Worm (Caenorhabditis elegans): ENCODE data around the gene sdz-20.

The sdz-20 gene

ce11 chrIII:13310552-13310951 lies 23.3 kb upstream of the sdz-20 start:
- no peak for TF ChIP-seq ztf-23 (GFP tag; IDR thresholded peaks at IDR 0.05)
- no peak for TF ChIP-seq T22C8.4 (GFP tag; IDR thresholded peaks at IDR 0.05)
- TF ChIP-seq cog-1 (tag; optimal IDR thresholded peaks at IDR 0.05), result no peak
- TF ChIP-seq klf-2 (GFP tag; conservative IDR thresholded peaks at IDR 0.05), result no peak

DNA sequence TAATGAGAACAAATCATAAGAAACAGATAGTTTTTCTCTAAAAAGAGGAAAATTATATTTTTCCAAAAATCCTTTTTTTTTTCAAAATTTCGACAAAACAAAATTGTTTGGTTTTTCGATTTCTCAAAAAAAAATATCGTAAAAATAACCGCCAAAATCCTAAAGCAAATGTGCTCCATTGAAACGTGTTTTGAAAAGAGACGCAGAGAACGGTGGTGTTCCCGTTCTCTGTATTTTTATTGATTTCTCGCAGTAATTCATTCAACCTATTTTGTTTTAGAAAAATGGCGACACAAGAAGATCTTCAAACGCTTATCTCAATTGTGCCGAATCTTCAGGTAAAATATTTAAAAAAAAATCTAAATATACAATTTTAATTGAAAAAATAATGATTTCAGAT lies 20.1 kb upstream of the sdz-20 start, which contains the start of gene Y43F4B.10:
Gene Y43F4B.10, plus strand, starts transcription at position 281 of the 400 bp plus-strand sequence.
- TF ChIP-seq flt-1 (GFP tag; IDR thresholded peaks at IDR 0.05) (no peak), med-1 (GFP tag; optimal IDR thresholded peaks at IDR 0.05; ENCODE audit: insufficient read depth) (no peak), cog-1 (tag; optimal IDR thresholded peaks at IDR 0.05) (no peak), klf-2 (GFP tag; conservative IDR thresholded peaks at IDR 0.05) (no peak), T22C8.4 (GFP tag; IDR thresholded peaks at IDR 0.05) (0 out of 2 replicates have a peak, but pooled peaks have one; percentile 38)

DNA sequence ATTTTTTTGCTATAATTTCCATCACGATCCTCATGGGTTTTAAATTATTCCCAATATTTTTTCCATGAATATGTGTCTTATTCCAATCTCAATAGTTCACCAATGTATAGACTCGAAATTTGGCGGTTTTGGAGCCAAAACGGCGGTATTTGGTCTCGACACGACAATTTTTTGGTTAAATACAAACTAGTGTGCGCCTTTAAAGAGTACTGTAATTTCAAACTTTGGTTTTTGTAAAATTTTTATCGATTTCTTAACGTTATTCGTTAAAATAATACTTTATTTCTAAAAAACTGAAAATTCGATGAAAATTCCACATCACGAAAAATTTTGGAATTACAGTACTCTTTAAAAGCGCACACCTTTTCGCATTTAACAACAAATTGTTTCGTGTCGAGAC lies 19.2 kb upstream of the sdz-20 start:
- TF ChIP-seq ref-1 (GFP tag; conservative IDR thresholded peaks at IDR 0.05), result no peak
- no peak for TF ChIP-seq klf-2 (GFP tag; conservative IDR thresholded peaks at IDR 0.05)
- TF ChIP-seq cog-1 (tag; optimal IDR thresholded peaks at IDR 0.05), result no peak
- TF ChIP-seq ztf-29 (GFP tag; IDR thresholded peaks at IDR 0.05), result no peak
- no peak for TF ChIP-seq tab-1 (GFP tag; IDR thresholded peaks at IDR 0.05)

DNA sequence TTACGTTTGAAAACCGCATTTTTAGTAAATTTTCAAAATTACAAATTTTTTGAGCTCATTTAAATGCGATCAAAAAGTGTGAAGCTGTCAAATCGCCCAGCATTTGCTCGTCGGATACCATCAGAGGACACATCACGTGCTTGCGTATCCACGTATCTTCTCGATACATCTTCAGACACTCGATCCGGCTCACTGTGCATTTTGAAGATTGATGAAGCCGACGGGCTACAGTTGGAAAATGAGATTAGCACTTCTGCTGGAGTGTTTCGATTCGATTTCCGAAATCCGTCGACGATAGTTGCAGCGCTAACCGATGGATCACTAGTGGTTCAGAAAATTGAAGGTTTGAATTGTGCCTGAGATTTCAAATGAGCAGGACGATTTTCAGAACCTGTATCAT lies 18.8 kb upstream of the sdz-20 start, which contains the start of gene dph-7:
Gene dph-7, plus strand, starts transcription at position 53 of the 400 bp plus-strand sequence.
- TF ChIP-seq tab-1 (GFP tag; IDR thresholded peaks at IDR 0.05) (no peak), ztf-29 (GFP tag; IDR thresholded peaks at IDR 0.05) (no peak), T22C8.4 (GFP tag; IDR thresholded peaks at IDR 0.05) (no peak), klf-2 (GFP tag; conservative IDR thresholded peaks at IDR 0.05) (no peak), ztf-23 (GFP tag; IDR thresholded peaks at IDR 0.05) (no peak), med-1 (GFP tag; optimal IDR thresholded peaks at IDR 0.05; ENCODE audit: insufficient read depth) (no peak), flt-1 (GFP tag; IDR thresholded peaks at IDR 0.05) (no peak), ref-1 (GFP tag; conservative IDR thresholded peaks at IDR 0.05) (no peak), cog-1 (tag; optimal IDR thresholded peaks at IDR 0.05) (no peak)

DNA sequence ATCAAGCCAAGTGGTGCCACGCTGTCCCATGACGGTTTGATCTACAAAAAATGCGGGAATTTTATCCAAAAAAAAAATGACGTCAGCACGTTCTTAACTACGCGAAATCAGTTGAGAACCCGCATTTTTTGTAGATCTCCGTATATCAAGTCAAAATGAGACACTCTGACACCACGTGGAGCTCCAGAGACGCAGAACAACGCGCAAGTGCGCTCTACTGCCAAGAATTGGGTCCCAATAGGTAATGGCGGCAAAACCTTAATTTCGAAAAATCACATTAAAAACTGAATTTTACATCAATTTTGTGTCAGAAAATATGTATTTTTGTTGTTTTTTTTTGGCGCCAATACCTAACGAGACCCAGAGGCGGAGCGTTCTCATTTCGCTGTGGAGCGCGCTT lies 16.9 kb upstream of the sdz-20 start:
- TF ChIP-seq med-1 (GFP tag; optimal IDR thresholded peaks at IDR 0.05; ENCODE audit: insufficient read depth) (no peak), tab-1 (GFP tag; IDR thresholded peaks at IDR 0.05) (no peak), ztf-23 (GFP tag; IDR thresholded peaks at IDR 0.05) (no peak), klf-2 (GFP tag; conservative IDR thresholded peaks at IDR 0.05) (no peak), ref-1 (GFP tag; conservative IDR thresholded peaks at IDR 0.05) (no peak), cog-1 (tag; optimal IDR thresholded peaks at IDR 0.05) (no peak), T22C8.4 (GFP tag; IDR thresholded peaks at IDR 0.05) (no peak), flt-1 (GFP tag; IDR thresholded peaks at IDR 0.05) (no peak), ztf-29 (GFP tag; IDR thresholded peaks at IDR 0.05) (no peak)

DNA sequence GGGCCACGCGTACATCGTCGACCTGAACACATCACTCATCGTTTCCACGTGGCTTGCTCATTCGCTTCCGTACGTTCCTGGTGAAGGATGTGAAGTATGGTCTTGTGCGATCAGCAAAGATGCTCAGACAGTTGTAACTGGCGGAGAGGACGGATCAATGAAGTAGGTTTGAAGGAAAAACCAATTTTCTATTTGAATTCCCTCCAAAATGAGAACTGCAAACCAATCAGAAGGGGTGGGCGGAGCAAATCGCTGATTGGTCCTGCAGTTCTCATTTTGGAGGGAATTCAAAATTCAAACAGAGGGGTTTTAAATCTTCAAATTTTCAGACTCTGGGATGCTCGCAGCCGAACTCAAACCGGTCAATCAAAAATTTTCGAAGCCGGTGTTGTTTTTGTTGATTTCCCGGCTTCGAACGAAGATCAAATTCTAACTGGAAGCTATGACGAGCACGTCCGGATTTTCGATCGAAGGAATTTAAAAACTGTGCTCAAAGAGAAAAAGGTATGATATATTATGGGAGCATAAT lies 16.4 kb upstream of the sdz-20 start:
- TF ChIP-seq flt-1 (GFP tag; IDR thresholded peaks at IDR 0.05) (no peak), tab-1 (GFP tag; IDR thresholded peaks at IDR 0.05) (no peak), med-1 (GFP tag; optimal IDR thresholded peaks at IDR 0.05; ENCODE audit: insufficient read depth) (no peak), ref-1 (GFP tag; conservative IDR thresholded peaks at IDR 0.05) (no peak), klf-2 (GFP tag; conservative IDR thresholded peaks at IDR 0.05) (no peak), cog-1 (tag; optimal IDR thresholded peaks at IDR 0.05) (no peak)

DNA sequence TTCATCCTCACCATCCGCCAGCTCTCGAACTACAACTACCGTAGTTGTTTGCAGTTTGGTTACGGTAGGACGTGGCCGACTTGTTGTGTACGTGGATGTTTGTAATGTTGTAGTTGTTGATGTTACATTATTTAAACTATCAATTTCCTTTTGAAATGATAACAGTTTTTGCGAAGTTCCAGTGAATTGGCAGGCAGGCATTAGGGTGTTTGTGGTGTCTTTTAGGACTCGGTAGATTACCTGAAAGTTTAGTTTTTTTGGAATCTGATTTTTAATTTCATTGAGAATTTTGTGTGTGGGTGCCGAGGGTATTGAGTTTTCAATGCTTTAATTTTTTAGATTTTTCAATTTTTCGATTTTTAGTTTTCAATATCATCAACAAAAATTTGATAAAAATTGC lies 11.3 kb upstream of the sdz-20 start, which contains the start of gene F53A2.11:
Gene F53A2.11, minus strand, starts transcription at position 101 of the 400 bp plus-strand sequence.
- TF ChIP-seq flt-1 (GFP tag; IDR thresholded peaks at IDR 0.05), result no peak

DNA sequence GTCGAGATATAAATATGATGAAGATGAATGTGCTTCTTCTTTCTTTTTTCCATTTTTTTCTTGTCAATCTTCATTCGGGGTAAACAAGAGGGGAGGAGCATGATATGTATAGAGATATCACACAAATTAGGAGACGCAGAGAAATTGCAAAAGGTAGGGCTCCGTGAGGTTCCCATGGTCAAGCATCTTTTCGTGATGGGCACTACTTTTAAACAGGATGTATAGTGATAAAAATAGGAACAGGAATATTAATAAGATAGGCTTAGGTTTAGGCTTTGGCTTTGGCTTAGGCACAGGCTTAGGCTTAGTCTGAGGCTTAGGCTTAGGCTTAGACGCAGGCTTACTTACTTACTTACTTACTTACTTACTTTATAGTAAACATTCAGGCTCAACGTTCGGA lies 9.1 kb upstream of the sdz-20 start, which contains the start of gene F53A2.1:
Gene F53A2.1, minus strand, starts transcription at position 101 of the 400 bp plus-strand sequence.
- no peak for TF ChIP-seq med-1 (GFP tag; optimal IDR thresholded peaks at IDR 0.05; ENCODE audit: insufficient read depth)

DNA sequence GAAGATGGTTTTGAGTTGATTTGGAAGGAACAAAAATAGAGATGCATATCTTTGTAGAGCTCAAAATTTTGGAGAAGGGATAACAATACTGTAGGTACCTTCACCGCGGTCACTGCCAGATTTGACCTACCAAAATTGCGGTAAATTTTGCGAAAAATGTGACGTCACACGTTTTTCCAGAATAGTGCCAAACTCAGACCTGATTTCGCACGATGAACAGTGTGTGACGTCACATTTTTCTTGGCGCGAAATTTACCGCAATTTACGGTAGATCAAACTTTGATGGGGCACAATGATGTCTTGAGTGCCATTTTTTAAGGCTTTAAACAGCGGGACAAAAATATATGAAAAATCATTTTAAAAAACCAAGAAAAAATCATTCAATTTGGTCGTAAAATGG lies 4.9 kb upstream of the sdz-20 start:
- no peak for TF ChIP-seq klf-2 (GFP tag; conservative IDR thresholded peaks at IDR 0.05)
- no peak for TF ChIP-seq ztf-23 (GFP tag; IDR thresholded peaks at IDR 0.05)
- no peak for TF ChIP-seq cog-1 (tag; optimal IDR thresholded peaks at IDR 0.05)
- no peak for TF ChIP-seq med-1 (GFP tag; optimal IDR thresholded peaks at IDR 0.05; ENCODE audit: insufficient read depth)
- no peak for TF ChIP-seq tab-1 (GFP tag; IDR thresholded peaks at IDR 0.05)
- TF ChIP-seq ztf-29 (GFP tag; IDR thresholded peaks at IDR 0.05), result no peak
- TF ChIP-seq flt-1 (GFP tag; IDR thresholded peaks at IDR 0.05), result no peak
- no peak for TF ChIP-seq T22C8.4 (GFP tag; IDR thresholded peaks at IDR 0.05)
- TF ChIP-seq ref-1 (GFP tag; conservative IDR thresholded peaks at IDR 0.05), result no peak

DNA sequence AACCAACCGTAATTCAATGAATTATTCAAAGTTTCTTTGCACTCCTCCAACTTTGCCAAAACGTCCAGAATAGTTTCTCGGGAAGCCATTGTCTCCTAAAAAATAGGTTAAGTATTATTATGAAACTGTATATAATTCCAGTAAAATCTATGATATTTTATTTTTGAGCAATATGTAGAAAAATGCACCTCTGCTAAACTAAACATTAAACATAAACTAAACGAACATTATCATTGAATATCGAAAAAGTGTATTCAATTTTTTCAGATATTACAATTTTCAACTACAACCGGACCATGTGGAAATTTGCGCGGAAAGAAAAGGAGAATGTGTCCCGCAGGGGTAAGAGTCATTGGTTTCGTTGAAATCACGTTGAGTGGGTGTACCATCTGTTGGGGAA lies 5.8 kb downstream of the sdz-20 start, which contains the start of gene F53A2.3:
Gene F53A2.3, minus strand, starts transcription at position 101 of the 400 bp plus-strand sequence.
- no peak for TF ChIP-seq T22C8.4 (GFP tag; IDR thresholded peaks at IDR 0.05)
- no peak for TF ChIP-seq ref-1 (GFP tag; conservative IDR thresholded peaks at IDR 0.05)
- no peak for TF ChIP-seq ztf-23 (GFP tag; IDR thresholded peaks at IDR 0.05)
- TF ChIP-seq ztf-29 (GFP tag; IDR thresholded peaks at IDR 0.05), result no peak
- no peak for TF ChIP-seq med-1 (GFP tag; optimal IDR thresholded peaks at IDR 0.05; ENCODE audit: insufficient read depth)
- no peak for TF ChIP-seq cog-1 (tag; optimal IDR thresholded peaks at IDR 0.05)
- TF ChIP-seq tab-1 (GFP tag; IDR thresholded peaks at IDR 0.05), result no peak
- TF ChIP-seq klf-2 (GFP tag; conservative IDR thresholded peaks at IDR 0.05), result no peak
- TF ChIP-seq flt-1 (GFP tag; IDR thresholded peaks at IDR 0.05), result no peak
